Worm (Caenorhabditis elegans): ENCODE data around the gene F56D6.19.
"Not testable (repeated sequence)": the region's sequence is repeated elsewhere in the genome, so short reads cannot be mapped to it uniquely, and the experiment has no call there.

Gene F56D6.19

ce11 chrIV:3907506-3908188 is 6.9 kb upstream of the F56D6.19 start, which contains the start of the genes F56D6.22 and F56D6.12:
F56D6.22 (minus strand) TSS chrIV:3907606.
F56D6.12 (plus strand) TSS chrIV:3908138.
- no peak for TF ChIP-seq arid-1 (GFP tag; conservative IDR thresholded peaks at IDR 0.05)
- TF ChIP-seq unc-62 (GFP tag; optimal IDR thresholded peaks at IDR 0.05 in 1 of 2), result no peak
- no peak for TF ChIP-seq unc-62 (tag; optimal IDR thresholded peaks at IDR 0.05)
- no peak for TF ChIP-seq hlh-30 (tag; optimal IDR thresholded peaks at IDR 0.05; ENCODE audit: insufficient read depth)
- no peak for TF ChIP-seq ceh-20 (GFP tag; IDR thresholded peaks at IDR 0.05)
- TF ChIP-seq vab-7 (GFP tag; IDR thresholded peaks at IDR 0.05), result no peak
- TF ChIP-seq zip-11 (GFP tag; IDR thresholded peaks at IDR 0.05), result no peak

- TF ChIP-seq pqm-1 (tag; optimal IDR thresholded peaks at IDR 0.05) (no peak), php-3 (GFP tag; IDR thresholded peaks at IDR 0.05) (no peak), nhr-10 (tag; optimal IDR thresholded peaks at IDR 0.05) (no peak), mdl-1 (tag; optimal IDR thresholded peaks at IDR 0.05) (no peak), ces-1 (GFP tag; optimal IDR thresholded peaks at IDR 0.05) (no peak), ceh-82 (tag; optimal IDR thresholded peaks at IDR 0.05) (no peak), lin-15B (tag; optimal IDR thresholded peaks at IDR 0.05) (no peak), nhr-77 (tag; optimal IDR thresholded peaks at IDR 0.05) (no peak), F37D6.2 (tag; optimal IDR thresholded peaks at IDR 0.05) (no peak), fos-1 (tag; optimal IDR thresholded peaks at IDR 0.05) (no peak), mes-2 (tag; optimal IDR thresholded peaks at IDR 0.05; ENCODE audit: poor library complexity, severe bottlenecking) (no peak), nhr-48 (tag; optimal IDR thresholded peaks at IDR 0.05) (no peak), snpc-4 (tag; optimal IDR thresholded peaks at IDR 0.05) (no peak), zag-1 (tag; optimal IDR thresholded peaks at IDR 0.05) (no peak), egl-43 (GFP tag; IDR thresholded peaks at IDR 0.05) (no peak)
These were observed 5.4 kb upstream of the F56D6.19 start, which contains the start of gene F56D6.13 for ce11 chrIV:3909114-3909513. F56D6.13 (plus strand) TSS chrIV:3909414.

- not testable (repeated sequence) for TF ChIP-seq nhr-42 (GFP tag; IDR thresholded peaks at IDR 0.05); nhr-25 (tag; optimal IDR thresholded peaks at IDR 0.05; ENCODE audit: borderline replicate concordance, insufficient read depth); daf-12 (tag; optimal IDR thresholded peaks at IDR 0.05)
These were observed 2.7 kb upstream of the F56D6.19 start, which contains the start of gene F56D6.18 for ce11 chrIV:3911848-3912247. F56D6.18 (minus strand) TSS chrIV:3911948.

- TF ChIP-seq T20F7.1 (GFP tag; optimal IDR thresholded peaks at IDR 0.05), result no peak
- TF ChIP-seq F37D6.2 (tag; optimal IDR thresholded peaks at IDR 0.05), result no peak
- no peak for TF ChIP-seq egl-43 (GFP tag; IDR thresholded peaks at IDR 0.05)
- no peak for TF ChIP-seq ZK337.2 (GFP tag; IDR thresholded peaks at IDR 0.05)
- TF ChIP-seq mes-2 (tag; optimal IDR thresholded peaks at IDR 0.05; ENCODE audit: poor library complexity, severe bottlenecking), result no peak
These were observed 2.0 kb upstream of the F56D6.19 start, which contains the start of gene F56D6.20 for ce11 chrIV:3912598-3912997. F56D6.20 (plus strand) TSS chrIV:3912898.

- TF ChIP-seq madf-5 (GFP tag; IDR thresholded peaks at IDR 0.05) (no peak), D1046.2 (GFP tag; IDR thresholded peaks at IDR 0.05) (no peak), unc-130 (GFP tag; optimal IDR thresholded peaks at IDR 0.05) (no peak), hif-1 (tag; optimal IDR thresholded peaks at IDR 0.05) (no peak), skn-1 (tag; optimal IDR thresholded peaks at IDR 0.05) (no peak), daf-8 (GFP tag; IDR thresholded peaks at IDR 0.05) (no peak), lim-7 (GFP tag; IDR thresholded peaks at IDR 0.05) (no peak), set-16 (GFP tag; IDR thresholded peaks at IDR 0.05) (no peak), snpc-1.2 (GFP tag; IDR thresholded peaks at IDR 0.05) (no peak), lin-39 (tag; optimal IDR thresholded peaks at IDR 0.05) (no peak), nhr-28 (tag; optimal IDR thresholded peaks at IDR 0.05) (no peak), lsy-2 (tag; optimal IDR thresholded peaks at IDR 0.05) (no peak)
These were observed 734 bp downstream of the F56D6.19 start, which contains the start of gene srz-20 for ce11 chrIV:3915296-3915695. srz-20 (plus strand) TSS chrIV:3915596.

Data from whole organism, L4 larva.